Fruit fly (Drosophila melanogaster) whole organism, prepupa: ENCODE data around the gene CG13458.

Experiments
- CG11762 ChIP-seq: fragments of 200-800 bp; sonication (Bioruptor generic); optimal IDR thresholded peaks from 3 replicates; lab custom pipeline; 2016; ENCODE audit warnings: missing biosample characterization, missing genetic modification characterization; ENCODE audit not compliant: insufficient read depth
- CG4318 ChIP-seq: fragments of 200-800 bp; sonication (Bioruptor generic); optimal IDR thresholded peaks from 3 replicates; lab custom pipeline; 2017; ENCODE audit warnings: missing biosample characterization, mild to moderate bottlenecking, missing genetic modification characterization
- Eip93F ChIP-seq: fragments of 200-800 bp; sonication (Bioruptor generic); optimal IDR thresholded peaks from 2 replicates; lab custom pipeline; 2016; ENCODE audit warnings: missing biosample characterization, mild to moderate bottlenecking, missing genetic modification characterization
- Ets21C ChIP-seq: fragments of 200-800 bp; sonication (Bioruptor generic); optimal IDR thresholded peaks from 3 replicates; lab custom pipeline; 2016; ENCODE audit warnings: missing biosample characterization, missing genetic modification characterization
- Ets96B ChIP-seq: fragments of 200-800 bp; optimal IDR thresholded peaks from 2 replicates; lab custom pipeline; 2019; ENCODE audit warnings: missing biosample characterization, mild to moderate bottlenecking, missing genetic modification characterization, moderate library complexity
- Lpt ChIP-seq: fragments of 200-800 bp; sonication (Bioruptor generic); optimal IDR thresholded peaks from 3 replicates; lab custom pipeline; 2016; ENCODE audit warnings: missing biosample characterization, missing genetic modification characterization
- Met ChIP-seq: fragments of 200-800 bp; sonication (Bioruptor generic); optimal IDR thresholded peaks from 3 replicates; lab custom pipeline; 2016; ENCODE audit warnings: missing biosample characterization, missing genetic modification characterization
- Smox ChIP-seq: fragments of 200-800 bp; sonication (Bioruptor generic); optimal IDR thresholded peaks from 3 replicates; lab custom pipeline; 2016; ENCODE audit warnings: missing biosample characterization, missing genetic modification characterization
- Sox102F ChIP-seq: fragments of 200-800 bp; sonication (Bioruptor generic); optimal IDR thresholded peaks from 2 replicates; lab custom pipeline; 2016; ENCODE audit warnings: missing biosample characterization, mild to moderate bottlenecking, missing genetic modification characterization
- Sox14 ChIP-seq: fragments of 200-800 bp; sonication (Bioruptor generic); optimal IDR thresholded peaks from 3 replicates; lab custom pipeline; 2016; ENCODE audit warnings: missing biosample characterization, missing genetic modification characterization
- net ChIP-seq: fragments of 200-800 bp; sonication (Bioruptor generic); optimal IDR thresholded peaks from 3 replicates; lab custom pipeline; 2016; ENCODE audit warnings: missing biosample characterization, missing genetic modification characterization
- ss ChIP-seq, 2 experiments: fragments of 200-800 bp; sonication (Bioruptor generic); optimal IDR thresholded peaks; 2 replicates in 1 of 2; 3 replicates in 1 of 2; lab custom pipeline; 2017 to 2018; ENCODE audit warnings: mild to moderate bottlenecking in 2 of 2, missing biosample characterization in 2 of 2, missing genetic modification characterization in 2 of 2, moderate library complexity in 1 of 2

DNA sequence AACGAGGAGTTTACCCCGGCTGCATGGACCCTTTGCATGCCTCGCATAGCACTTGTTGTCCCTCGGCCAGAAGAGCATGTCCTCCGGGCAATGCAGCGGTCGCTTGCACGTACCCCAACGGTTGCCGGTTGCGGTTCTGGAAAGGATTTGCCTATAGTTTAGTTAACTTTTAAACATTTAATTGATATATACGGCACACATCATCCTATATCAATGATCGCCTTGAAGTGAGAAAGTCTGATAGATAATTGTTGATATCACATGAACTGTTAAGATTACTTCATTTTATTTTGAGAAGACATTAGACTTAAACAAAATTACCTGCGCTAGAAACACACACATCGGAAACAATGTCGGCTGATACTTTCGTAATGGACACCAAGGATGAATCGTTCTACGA is 7.9 kb downstream of the CG13458 start, which contains the start of gene CG32847:
- no peak for TF ChIP-seq Sox14 (GFP tag; lab: Kevin White, UChicago)
- no peak for TF ChIP-seq ss (GFP tag; optimal IDR thresholded peaks at IDR 0.05; lab: Kevin White, UChicago)
- no peak for TF ChIP-seq Met (GFP tag; lab: Kevin White, UChicago)
- no peak for TF ChIP-seq Sox102F (GFP tag; lab: Kevin White, UChicago)
- TF ChIP-seq Smox = no peak
- TF ChIP-seq Eip93F (GFP tag; lab: Kevin White, UChicago) = no peak
- TF ChIP-seq Ets96B (tag; lab: Kevin White, UChicago) = no peak
- no peak for TF ChIP-seq Ets21C (GFP tag; lab: Kevin White, UChicago)
- TF ChIP-seq net = no peak
- TF ChIP-seq CG11762 (GFP tag; lab: Kevin White, UChicago) = no peak
- TF ChIP-seq Lpt (GFP tag; lab: Kevin White, UChicago) = no peak
- no peak for TF ChIP-seq CG4318 (GFP tag; lab: Kevin White, UChicago)
